Fruit fly (Drosophila melanogaster): ENCODE measurements around the gene CG34250.

The CG34250 gene

dm6 chr3L:17502235-17502634, 26.2 kb downstream of the CG34250 start (continued):
- peak; percentile 24 for TF ChIP-seq CG11762 (GFP tag; optimal IDR thresholded peaks at IDR 0.05; ENCODE audit: insufficient read depth)
- no peak for TF ChIP-seq Ets96B (tag; optimal IDR thresholded peaks at IDR 0.05)
- TF ChIP-seq CG11294 (GFP tag; IDR thresholded peaks at IDR 0.05), result no peak
- peak; percentile 66 for TF ChIP-seq CG3919 (GFP tag; optimal IDR thresholded peaks at IDR 0.05)
- peak; percentile 76 for TF ChIP-seq CG6163 (GFP tag; IDR thresholded peaks at IDR 0.05)
- peak; percentile 90 for TF ChIP-seq Eip78C (GFP tag)
- TF ChIP-seq CG9139 (GFP tag; optimal IDR thresholded peaks at IDR 0.05), result no peak
- TF ChIP-seq Smox (GFP tag; optimal IDR thresholded peaks at IDR 0.05), result peak; percentile 88
- no peak for TF ChIP-seq fkh (GFP tag; optimal IDR thresholded peaks at IDR 0.05)
- TF ChIP-seq CG34406 (GFP tag; optimal IDR thresholded peaks at IDR 0.05), result peak; percentile 69
- TF ChIP-seq Sox14 (GFP tag; optimal IDR thresholded peaks at IDR 0.05), result peak; percentile 80
- TF ChIP-seq Eip93F (GFP tag; optimal IDR thresholded peaks at IDR 0.05), result peak; percentile 55

DNA sequence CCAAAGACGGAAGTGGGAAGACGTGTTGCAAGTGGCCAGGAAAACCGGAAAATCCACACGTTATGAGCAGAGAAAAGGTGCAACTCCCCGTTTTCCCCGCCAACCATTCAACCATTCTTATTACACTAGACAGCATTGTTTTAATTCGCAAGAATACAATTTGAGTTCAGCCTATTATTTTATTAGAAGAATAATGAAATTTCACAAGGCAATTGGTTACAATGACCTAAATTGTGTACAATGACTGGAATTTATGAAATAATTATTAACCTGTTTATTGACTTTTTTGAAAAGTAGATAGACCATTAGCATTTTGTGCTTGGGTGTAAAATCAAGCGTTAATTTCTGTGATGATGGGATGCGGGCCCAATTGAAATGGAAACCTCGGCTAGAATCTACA, 28.5 kb downstream of the CG34250 start:
- TF ChIP-seq Eip78C (GFP tag) (peak; percentile 71), CG3919 (GFP tag; optimal IDR thresholded peaks at IDR 0.05) (peak; percentile 15), CG6163 (GFP tag; IDR thresholded peaks at IDR 0.05) (peak; percentile 58; the same call in 2 of the 3 replicates), CG6276 (GFP tag; optimal IDR thresholded peaks at IDR 0.05) (peak; percentile 13), CG11294 (GFP tag; IDR thresholded peaks at IDR 0.05) (no peak), ss (GFP tag; optimal IDR thresholded peaks at IDR 0.05) (no peak), lz (GFP tag; optimal IDR thresholded peaks at IDR 0.05) (no peak), salr (GFP tag; optimal IDR thresholded peaks at IDR 0.05) (peak in 1 of 2 experiments; percentile 51), Hr4 (GFP tag; optimal IDR thresholded peaks at IDR 0.05) (peak; percentile 16), CG15336 (GFP tag; IDR thresholded peaks at IDR 0.05) (peak; percentile 61), Hr38 (GFP tag; optimal IDR thresholded peaks at IDR 0.05) (no peak), pdm3 (GFP tag; optimal IDR thresholded peaks at IDR 0.05) (peak; percentile 36), Gug (GFP tag; IDR thresholded peaks at IDR 0.05) (peak; percentile 15; the same call in 1 of the 2 replicates), CG32006 (GFP tag; optimal IDR thresholded peaks at IDR 0.05) (peak; percentile 29), acj6 (GFP tag; optimal IDR thresholded peaks at IDR 0.05) (peak; percentile 11), CG8119 (GFP tag; IDR thresholded peaks at IDR 0.05) (peak; percentile 58; the same call in 2 of the 3 replicates), CG10669 (GFP tag; optimal IDR thresholded peaks at IDR 0.05) (no peak), eg (GFP tag; IDR thresholded peaks at IDR 0.05) (peak; percentile 58), CG8319 (GFP tag; optimal IDR thresholded peaks at IDR 0.05) (no peak), OdsH (GFP tag; optimal IDR thresholded peaks at IDR 0.05) (peak; percentile 11), Eip75B (GFP tag; optimal IDR thresholded peaks at IDR 0.05) (peak; percentile 38), CG10631 (GFP tag; optimal IDR thresholded peaks at IDR 0.05) (peak; percentile 62), net (GFP tag; optimal IDR thresholded peaks at IDR 0.05) (no peak), Sox14 (GFP tag; optimal IDR thresholded peaks at IDR 0.05) (peak; percentile 40), topi (GFP tag; optimal IDR thresholded peaks at IDR 0.05) (no peak), CG11902 (GFP tag; optimal IDR thresholded peaks at IDR 0.05) (no peak), CG4318 (GFP tag; optimal IDR thresholded peaks at IDR 0.05) (no peak), Lpt (GFP tag; optimal IDR thresholded peaks at IDR 0.05) (peak; percentile 31), achi (GFP tag; optimal IDR thresholded peaks at IDR 0.05) (peak; percentile 29)

dm6 chr3L:17506005-17506760, 30.2 kb downstream of the CG34250 start:
- no peak for TF ChIP-seq Gug (GFP tag; IDR thresholded peaks at IDR 0.05)
- no peak for TF ChIP-seq CG11902 (GFP tag; optimal IDR thresholded peaks at IDR 0.05)
- peak; percentile 41 for TF ChIP-seq CG8319 (GFP tag; optimal IDR thresholded peaks at IDR 0.05)
- TF ChIP-seq CG6808 (GFP tag; optimal IDR thresholded peaks at IDR 0.05), result peak; percentile 11
- TF ChIP-seq dac (GFP tag; optimal IDR thresholded peaks at IDR 0.05), result no peak
- TF ChIP-seq CG6163 (GFP tag; IDR thresholded peaks at IDR 0.05), result no peak
- TF ChIP-seq cyc (GFP tag; optimal IDR thresholded peaks at IDR 0.05), result peak; percentile 43
- TF ChIP-seq achi (GFP tag; optimal IDR thresholded peaks at IDR 0.05), result peak; percentile 45
- peak; percentile 49 for TF ChIP-seq CG10631 (GFP tag; optimal IDR thresholded peaks at IDR 0.05)
- peak; percentile 39 for TF ChIP-seq Sox14 (GFP tag; optimal IDR thresholded peaks at IDR 0.05)
- peak; percentile 22 for TF ChIP-seq dsx (GFP tag; optimal IDR thresholded peaks at IDR 0.05; ENCODE audit: poor library complexity, severe bottlenecking)
- TF ChIP-seq Sox102F (GFP tag; optimal IDR thresholded peaks at IDR 0.05), result peak; percentile 58
- peak; percentile 40 for TF ChIP-seq CG6792 (GFP tag; optimal IDR thresholded peaks at IDR 0.05)
- peak; percentile 89 for TF ChIP-seq Eip78C (GFP tag)
- TF ChIP-seq acj6 (GFP tag; optimal IDR thresholded peaks at IDR 0.05), result peak; percentile 63
- no peak for TF ChIP-seq ss (GFP tag; optimal IDR thresholded peaks at IDR 0.05)
- peak; percentile 25 for TF ChIP-seq lz (GFP tag; optimal IDR thresholded peaks at IDR 0.05)
- TF ChIP-seq CG1621 (tag; optimal IDR thresholded peaks at IDR 0.05), result no peak
- TF ChIP-seq svp (GFP tag), result peak; percentile 81
- peak; percentile 48 for TF ChIP-seq OdsH (GFP tag; optimal IDR thresholded peaks at IDR 0.05)
- TF ChIP-seq Sox15 (GFP tag; optimal IDR thresholded peaks at IDR 0.05), result no peak
- TF ChIP-seq CG15336 (GFP tag; IDR thresholded peaks at IDR 0.05), result no peak
- TF ChIP-seq CG8632 (GFP tag; optimal IDR thresholded peaks at IDR 0.05), result peak; percentile 56
- TF ChIP-seq Hr4 (GFP tag; optimal IDR thresholded peaks at IDR 0.05), result peak; percentile 46

Measured in whole organism, prepupa.